Worm (Caenorhabditis elegans): ENCODE data around the gene C35B8.3.

ce11 chrX:9191795-9192494 lies 21.8 kb upstream of the C35B8.3 start, which contains the start of gene Y81B9A.1:
- no peak for TF ChIP-seq unc-86 (tag; optimal IDR thresholded peaks at IDR 0.05)
- no peak for TF ChIP-seq sdc-2 (tag; optimal IDR thresholded peaks at IDR 0.05)
- TF ChIP-seq tbx-7 (tag; optimal IDR thresholded peaks at IDR 0.05), result no peak
- no peak for TF ChIP-seq nhr-11 (tag; optimal IDR thresholded peaks at IDR 0.05)
- TF ChIP-seq sox-4 (tag; optimal IDR thresholded peaks at IDR 0.05), result no peak
- no peak for TF ChIP-seq C38D4.7 (GFP tag; optimal IDR thresholded peaks at IDR 0.05)
- TF ChIP-seq fkh-10 (GFP tag; optimal IDR thresholded peaks at IDR 0.05), result no peak
- no peak for TF ChIP-seq ets-4 (tag; optimal IDR thresholded peaks at IDR 0.05)
- TF ChIP-seq ceh-14 (tag; optimal IDR thresholded peaks at IDR 0.05), result no peak
- TF ChIP-seq unc-3 (GFP tag; conservative IDR thresholded peaks at IDR 0.05), result no peak
- TF ChIP-seq unc-3 (tag; optimal IDR thresholded peaks at IDR 0.05), result no peak
- TF ChIP-seq ama-1 (optimal IDR thresholded peaks at IDR 0.05), result no peak
- no peak for TF ChIP-seq pha-4 (tag; optimal IDR thresholded peaks at IDR 0.05)
- TF ChIP-seq lim-6 (tag; optimal IDR thresholded peaks at IDR 0.05), result no peak
